Worm (Caenorhabditis elegans) whole organism, mixed stage, embryonic: ENCODE data around the gene clec-204.

Source experiments
- ces-1 ChIP-seq: fragments of 150-350 bp; optimal IDR thresholded peaks from 2 replicates; lab custom pipeline; 2014; ENCODE audit warnings: missing biosample characterization, missing genetic modification reagents, missing genetic modification characterization
- elt-3 ChIP-seq: fragments of 150-350 bp; optimal IDR thresholded peaks from 2 replicates; lab custom pipeline; 2014; ENCODE audit warnings: missing biosample characterization, missing genetic modification characterization
- hlh-1 ChIP-seq: fragments of 150-350 bp; optimal IDR thresholded peaks from 2 replicates; lab custom pipeline; 2014; ENCODE audit warnings: missing biosample characterization, missing genetic modification reagents, missing genetic modification characterization
- lsy-2 ChIP-seq: fragments of 150-350 bp; optimal IDR thresholded peaks from 2 replicates; lab custom pipeline; 2014; ENCODE audit warnings: missing biosample characterization, missing genetic modification characterization
- mep-1 ChIP-seq: fragments of 150-350 bp; optimal IDR thresholded peaks from 2 replicates; lab custom pipeline; 2017; ENCODE audit warnings: missing biosample characterization, missing genetic modification reagents, missing genetic modification characterization, inconsistent platforms
- nhr-237 ChIP-seq: fragments of 150-350 bp; optimal IDR thresholded peaks from 2 replicates; lab custom pipeline; 2014; ENCODE audit warnings: missing biosample characterization, missing genetic modification characterization
- nhr-28 ChIP-seq: fragments of 150-350 bp; optimal IDR thresholded peaks from 2 replicates; lab custom pipeline; 2014; ENCODE audit warnings: missing biosample characterization, missing genetic modification characterization
- pha-4 ChIP-seq: fragments of 150-350 bp; optimal IDR thresholded peaks from 2 replicates; lab custom pipeline; 2018; ENCODE audit warnings: missing biosample characterization, missing genetic modification reagents, missing genetic modification characterization
- snpc-4 ChIP-seq: fragments of 150-350 bp; optimal IDR thresholded peaks from 2 replicates; lab custom pipeline; 2014; ENCODE audit warnings: missing biosample characterization, missing genetic modification characterization
- unc-39 ChIP-seq: fragments of 150-350 bp; optimal IDR thresholded peaks from 2 replicates; lab custom pipeline; 2014; ENCODE audit warnings: missing biosample characterization, missing genetic modification characterization
- unc-62 ChIP-seq: fragments of 150-350 bp; optimal IDR thresholded peaks from 2 replicates; lab custom pipeline; 2014; ENCODE audit warnings: missing biosample characterization, missing genetic modification reagents, missing genetic modification characterization
- zip-8 ChIP-seq: fragments of 150-350 bp; optimal IDR thresholded peaks from 2 replicates; lab custom pipeline; 2014; ENCODE audit warnings: missing biosample characterization, missing genetic modification characterization
- ztf-11 ChIP-seq: fragments of 150-350 bp; optimal IDR thresholded peaks from 2 replicates; lab custom pipeline; 2014; ENCODE audit warnings: missing biosample characterization, missing genetic modification characterization

DNA sequence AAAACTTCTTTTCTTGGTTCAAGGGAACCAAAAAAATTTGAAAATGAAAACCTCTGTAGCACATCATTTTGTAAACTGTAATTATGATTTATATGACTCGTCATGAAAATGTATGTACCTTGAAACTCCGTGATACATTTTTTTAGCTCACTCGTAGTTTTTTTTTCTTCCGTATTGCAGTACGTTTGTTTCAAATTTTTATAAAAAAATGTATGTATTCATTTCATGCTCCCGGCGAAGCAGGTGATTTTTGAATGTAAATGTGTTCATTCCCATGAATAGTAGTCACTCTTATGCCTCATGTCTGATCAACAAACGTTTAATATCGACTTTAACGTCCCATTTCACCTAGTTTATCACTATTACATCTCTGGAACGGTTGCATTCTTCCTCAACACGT is 31.6 kb upstream of the clec-204 start, which contains the start of gene sri-27:
- no peak for TF ChIP-seq unc-39 (tag; lab: Kevin White, UChicago)
- no peak for TF ChIP-seq snpc-4 (tag; lab: Kevin White, UChicago)
- TF ChIP-seq mep-1 (tag; lab: Kevin White, UChicago) = no peak
- TF ChIP-seq lsy-2 (tag; lab: Kevin White, UChicago) = no peak
- no peak for TF ChIP-seq ztf-11
- no peak for TF ChIP-seq nhr-28 (tag; lab: Kevin White, UChicago)
- TF ChIP-seq pha-4 = no peak
- no peak for TF ChIP-seq unc-62 (GFP tag; lab: Kevin White, UChicago)
- no peak for TF ChIP-seq hlh-1 (tag; lab: Kevin White, UChicago)
- no peak for TF ChIP-seq elt-3
- TF ChIP-seq zip-8 (tag; lab: Kevin White, UChicago) = no peak
- TF ChIP-seq nhr-237 (tag; lab: Kevin White, UChicago) = no peak
- TF ChIP-seq ces-1 = no peak
